Fruit fly (Drosophila melanogaster) whole organism, prepupa: Measurements from ENCODE around the gene CG2321.
A peak's percentile ranks its signal among the peaks of the same experiment; 100 is the strongest.

ENCODE experiments used
- Blimp-1 ChIP-seq: fragments of 200-800 bp; sonication (Bioruptor generic); optimal IDR thresholded peaks from 3 replicates; lab custom pipeline; 2017; ENCODE audit warnings: missing biosample characterization, missing genetic modification characterization, mild to moderate bottlenecking, moderate library complexity, missing genetic modification reagents
- CG10631 ChIP-seq: fragments of 200-800 bp; sonication (Bioruptor generic); optimal IDR thresholded peaks from 2 replicates; lab custom pipeline; 2016; ENCODE audit warnings: missing biosample characterization, missing genetic modification characterization
- CG10669 ChIP-seq: fragments of 200-800 bp; sonication (Bioruptor generic); optimal IDR thresholded peaks from 3 replicates; lab custom pipeline; 2018; ENCODE audit warnings: missing biosample characterization, mild to moderate bottlenecking, missing genetic modification characterization, moderate library complexity
- CG11294 ChIP-seq: fragments of 200-800 bp; sonication (Bioruptor generic); IDR thresholded peaks from 2 replicates; pipeline ENCODE4 v1.3.6; 2022; ENCODE audit warnings: missing biosample characterization, missing genetic modification characterization
- CG11762 ChIP-seq: fragments of 200-800 bp; sonication (Bioruptor generic); optimal IDR thresholded peaks from 3 replicates; lab custom pipeline; 2016; ENCODE audit warnings: missing biosample characterization, missing genetic modification characterization; ENCODE audit not compliant: insufficient read depth
- CG15336 ChIP-seq: fragments of 200-800 bp; sonication (Bioruptor generic); IDR thresholded peaks from 2 replicates; pipeline ENCODE4 v1.3.6; 2022; ENCODE audit warnings: missing biosample characterization, missing genetic modification characterization
- CG1621 ChIP-seq: fragments of 200-800 bp; sonication (Bioruptor generic); optimal IDR thresholded peaks from 3 replicates; lab custom pipeline; 2018; ENCODE audit warnings: missing biosample characterization, mild to moderate bottlenecking, missing genetic modification characterization
- CG16779 ChIP-seq: fragments of 200-800 bp; sonication (Bioruptor generic); optimal IDR thresholded peaks from 3 replicates; lab custom pipeline; 2017; ENCODE audit warnings: missing biosample characterization, mild to moderate bottlenecking, missing genetic modification characterization
- CG3032 ChIP-seq: fragments of 200-800 bp; optimal IDR thresholded peaks from 2 replicates; lab custom pipeline; 2019; ENCODE audit warnings: missing biosample characterization, mild to moderate bottlenecking, missing genetic modification characterization, moderate library complexity
- CG31627 ChIP-seq: fragments of 200-800 bp; sonication (Bioruptor generic); optimal IDR thresholded peaks from 3 replicates; lab custom pipeline; 2016; ENCODE audit warnings: missing biosample characterization, missing genetic modification characterization
- CG34406 ChIP-seq: fragments of 200-800 bp; sonication (Bioruptor generic); optimal IDR thresholded peaks from 3 replicates; lab custom pipeline; 2016; ENCODE audit warnings: missing biosample characterization, missing genetic modification characterization
- CG3919 ChIP-seq: fragments of 200-800 bp; sonication (Bioruptor generic); optimal IDR thresholded peaks from 3 replicates; lab custom pipeline; 2016; ENCODE audit warnings: missing biosample characterization, missing genetic modification characterization
- CG6163 ChIP-seq: fragments of 200-800 bp; sonication (Bioruptor generic); IDR thresholded peaks from 3 replicates; pipeline ENCODE4 v1.3.6; 2022; ENCODE audit warnings: missing biosample characterization, missing genetic modification characterization
- CG6792 ChIP-seq: fragments of 200-800 bp; sonication (Bioruptor generic); optimal IDR thresholded peaks from 3 replicates; lab custom pipeline; 2016; ENCODE audit warnings: missing biosample characterization, missing genetic modification characterization
- CG6808 ChIP-seq: fragments of 200-800 bp; sonication (Bioruptor generic); optimal IDR thresholded peaks from 3 replicates; lab custom pipeline; 2017; ENCODE audit warnings: missing biosample characterization, missing genetic modification characterization, mild to moderate bottlenecking, moderate library complexity, missing genetic modification reagents
- CG6854 ChIP-seq: fragments of 200-800 bp; sonication (Bioruptor generic); optimal IDR thresholded peaks from 2 replicates; lab custom pipeline; 2017; ENCODE audit warnings: missing biosample characterization, mild to moderate bottlenecking, missing genetic modification characterization
- CG7368 ChIP-seq: fragments of 200-800 bp; sonication (Bioruptor generic); optimal IDR thresholded peaks from 3 replicates; lab custom pipeline; 2016; ENCODE audit warnings: missing biosample characterization, missing genetic modification characterization
- CG8119 ChIP-seq: fragments of 200-800 bp; sonication (Bioruptor generic); IDR thresholded peaks from 3 replicates; pipeline ENCODE4 v1.3.6; 2022; ENCODE audit warnings: missing biosample characterization, missing genetic modification characterization
- CG8319 ChIP-seq: fragments of 200-800 bp; sonication (Bioruptor generic); optimal IDR thresholded peaks from 3 replicates; lab custom pipeline; 2016; ENCODE audit warnings: missing biosample characterization, missing genetic modification characterization
- CG8632 ChIP-seq: fragments of 200-800 bp; sonication (Bioruptor generic); optimal IDR thresholded peaks from 3 replicates; lab custom pipeline; 2016; ENCODE audit warnings: missing biosample characterization, missing genetic modification characterization
- CG9139 ChIP-seq: fragments of 200-800 bp; sonication (Bioruptor generic); optimal IDR thresholded peaks from 3 replicates; lab custom pipeline; 2017; ENCODE audit warnings: missing biosample characterization, mild to moderate bottlenecking, missing genetic modification characterization
- Eip75B ChIP-seq: fragments of 200-800 bp; sonication (Bioruptor generic); optimal IDR thresholded peaks from 3 replicates; lab custom pipeline; 2016; ENCODE audit warnings: missing biosample characterization, missing genetic modification characterization
- Eip78C ChIP-seq: fragments of 200-800 bp; sonication (Bioruptor generic); peaks from one replicate; lab custom pipeline; 2016; ENCODE audit warnings: missing biosample characterization, missing genetic modification characterization
- Ets96B ChIP-seq: fragments of 200-800 bp; optimal IDR thresholded peaks from 2 replicates; lab custom pipeline; 2019; ENCODE audit warnings: missing biosample characterization, mild to moderate bottlenecking, missing genetic modification characterization, moderate library complexity
- Gug ChIP-seq: fragments of 200-800 bp; sonication (Bioruptor generic); IDR thresholded peaks from 2 replicates; pipeline ENCODE4 v1.3.6; 2022; ENCODE audit warnings: missing biosample characterization, missing genetic modification characterization
- Hr38 ChIP-seq: sonication (Bioruptor generic); optimal IDR thresholded peaks from 2 replicates; lab custom pipeline; 2016; ENCODE audit warnings: missing biosample characterization, missing genetic modification characterization
- Hr4 ChIP-seq: fragments of 200-800 bp; sonication (Bioruptor generic); optimal IDR thresholded peaks from 3 replicates; lab custom pipeline; 2016; ENCODE audit warnings: missing biosample characterization, missing genetic modification characterization
- Lpt ChIP-seq: fragments of 200-800 bp; sonication (Bioruptor generic); optimal IDR thresholded peaks from 3 replicates; lab custom pipeline; 2016; ENCODE audit warnings: missing biosample characterization, missing genetic modification characterization
- Met ChIP-seq: fragments of 200-800 bp; sonication (Bioruptor generic); optimal IDR thresholded peaks from 3 replicates; lab custom pipeline; 2016; ENCODE audit warnings: missing biosample characterization, missing genetic modification characterization
- OdsH ChIP-seq: fragments of 200-800 bp; sonication (Bioruptor generic); optimal IDR thresholded peaks from 3 replicates; lab custom pipeline; 2016; ENCODE audit warnings: missing biosample characterization, missing genetic modification characterization
- Smox ChIP-seq: fragments of 200-800 bp; sonication (Bioruptor generic); optimal IDR thresholded peaks from 3 replicates; lab custom pipeline; 2016; ENCODE audit warnings: missing biosample characterization, missing genetic modification characterization
- Sox102F ChIP-seq: fragments of 200-800 bp; sonication (Bioruptor generic); optimal IDR thresholded peaks from 2 replicates; lab custom pipeline; 2016; ENCODE audit warnings: missing biosample characterization, mild to moderate bottlenecking, missing genetic modification characterization
- Sox14 ChIP-seq: fragments of 200-800 bp; sonication (Bioruptor generic); optimal IDR thresholded peaks from 3 replicates; lab custom pipeline; 2016; ENCODE audit warnings: missing biosample characterization, missing genetic modification characterization
- Sox15 ChIP-seq: fragments of 200-800 bp; sonication (Bioruptor generic); optimal IDR thresholded peaks from 3 replicates; lab custom pipeline; 2016; ENCODE audit warnings: missing biosample characterization, missing genetic modification characterization
- achi ChIP-seq: fragments of 200-800 bp; sonication (Bioruptor generic); optimal IDR thresholded peaks from 3 replicates; lab custom pipeline; 2016; ENCODE audit warnings: missing biosample characterization, missing genetic modification characterization
- acj6 ChIP-seq: fragments of 200-800 bp; sonication (Bioruptor generic); optimal IDR thresholded peaks from 3 replicates; lab custom pipeline; 2016; ENCODE audit warnings: missing biosample characterization, missing genetic modification characterization
- cyc ChIP-seq: fragments of 200-800 bp; sonication (Bioruptor generic); optimal IDR thresholded peaks from 3 replicates; lab custom pipeline; 2016; ENCODE audit warnings: missing biosample characterization, missing genetic modification characterization
- dac ChIP-seq: fragments of 200-800 bp; sonication (Bioruptor generic); optimal IDR thresholded peaks from 2 replicates; lab custom pipeline; 2017; ENCODE audit warnings: missing biosample characterization, mild to moderate bottlenecking, missing genetic modification characterization
- dsx ChIP-seq: fragments of 200-800 bp; optimal IDR thresholded peaks from 3 replicates; lab custom pipeline; 2019; ENCODE audit warnings: missing biosample characterization, mild to moderate bottlenecking, missing genetic modification characterization, moderate library complexity; ENCODE audit not compliant: poor library complexity, severe bottlenecking
- eg ChIP-seq: fragments of 200-800 bp; sonication (Bioruptor generic); IDR thresholded peaks from 3 replicates; pipeline ENCODE4 v1.3.6; 2022; ENCODE audit warnings: missing biosample characterization, missing genetic modification characterization
- esn ChIP-seq: fragments of 200-800 bp; sonication (Bioruptor generic); optimal IDR thresholded peaks from 2 replicates; lab custom pipeline; 2016; ENCODE audit warnings: missing biosample characterization, mild to moderate bottlenecking, missing genetic modification characterization, moderate library complexity
- fd85E ChIP-seq: fragments of 200-800 bp; sonication (Bioruptor generic); optimal IDR thresholded peaks from 3 replicates; lab custom pipeline; 2016; ENCODE audit warnings: missing biosample characterization, missing genetic modification characterization
- fkh ChIP-seq: fragments of 200-800 bp; sonication (Bioruptor generic); optimal IDR thresholded peaks from 3 replicates; lab custom pipeline; 2017; ENCODE audit warnings: missing biosample characterization, mild to moderate bottlenecking, missing genetic modification characterization, moderate library complexity
- salr ChIP-seq, 2 experiments: fragments of 200-800 bp; sonication (Bioruptor generic); optimal IDR thresholded peaks; 3 replicates each; lab custom pipeline; 2016 to 2018; ENCODE audit warnings: missing biosample characterization in 2 of 2, missing genetic modification characterization in 2 of 2, mild to moderate bottlenecking in 1 of 2
- ss ChIP-seq, 2 experiments: fragments of 200-800 bp; sonication (Bioruptor generic); optimal IDR thresholded peaks; 2 replicates in 1 of 2; 3 replicates in 1 of 2; lab custom pipeline; 2017 to 2018; ENCODE audit warnings: mild to moderate bottlenecking in 2 of 2, missing biosample characterization in 2 of 2, missing genetic modification characterization in 2 of 2, moderate library complexity in 1 of 2
- svp ChIP-seq: fragments of 200-800 bp; sonication (Bioruptor generic); peaks from one replicate; lab custom pipeline; 2016; ENCODE audit warnings: missing biosample characterization, missing genetic modification characterization
- topi ChIP-seq: fragments of 200-800 bp; sonication (Bioruptor generic); optimal IDR thresholded peaks from 3 replicates; lab custom pipeline; 2016; ENCODE audit warnings: missing biosample characterization, missing genetic modification characterization
- vri ChIP-seq: fragments of 200-800 bp; sonication (Bioruptor generic); optimal IDR thresholded peaks from 3 replicates; lab custom pipeline; 2016; ENCODE audit warnings: missing biosample characterization, mild to moderate bottlenecking, missing genetic modification characterization

CG2321 gene

dm6 chr3R:29466759-29467158, 22.3 kb downstream of the CG2321 start:
- TF ChIP-seq CG7368 (GFP tag; lab: Kevin White, UChicago) = no peak
- TF ChIP-seq fkh (GFP tag; lab: Kevin White, UChicago) = no peak
- no peak for TF ChIP-seq salr (GFP tag; optimal IDR thresholded peaks at IDR 0.05; lab: Kevin White, UChicago)
- no peak for TF ChIP-seq CG10669
- no peak for TF ChIP-seq vri (GFP tag; lab: Kevin White, UChicago)
- no peak for TF ChIP-seq CG8319 (GFP tag; lab: Kevin White, UChicago)
- no peak for TF ChIP-seq CG9139
- no peak for TF ChIP-seq CG6792 (GFP tag; lab: Kevin White, UChicago)
- no peak for TF ChIP-seq CG3032 (tag; lab: Kevin White, UChicago)
- no peak for TF ChIP-seq fd85E (GFP tag; lab: Kevin White, UChicago)
- no peak for TF ChIP-seq topi (GFP tag; lab: Kevin White, UChicago)
- TF ChIP-seq Sox14 = no peak
- no peak for TF ChIP-seq dac (GFP tag; lab: Kevin White, UChicago)
- TF ChIP-seq Smox (GFP tag; lab: Kevin White, UChicago) = no peak
- no peak for TF ChIP-seq acj6 (GFP tag; lab: Kevin White, UChicago)
- TF ChIP-seq dsx (GFP tag; lab: Kevin White, UChicago) = no peak
- TF ChIP-seq CG6808 (GFP tag; lab: Kevin White, UChicago) = no peak
- TF ChIP-seq achi (GFP tag; lab: Kevin White, UChicago) = no peak
- no peak for TF ChIP-seq Hr4 (GFP tag; lab: Kevin White, UChicago)
- no peak for TF ChIP-seq OdsH

- TF ChIP-seq CG3919 (GFP tag; lab: Kevin White, UChicago) (peak; percentile 36), CG11294 (GFP tag; lab: Robert Waterston, UW) (no peak), CG3032 (tag; lab: Kevin White, UChicago) (no peak), eg (GFP tag; lab: Robert Waterston, UW) (0 out of 3 replicates have a peak, but pooled peaks have one; percentile 32), CG10669 (no peak), CG34406 (GFP tag; lab: Kevin White, UChicago) (peak; percentile 1), CG1621 (tag; lab: Kevin White, UChicago) (no peak), CG6163 (peak; percentile 45; the same call in 2 of the 3 replicates), cyc (GFP tag; lab: Kevin White, UChicago) (peak; percentile 7), Eip78C (GFP tag; lab: Kevin White, UChicago) (peak; percentile 52), CG15336 (0 out of 2 replicates have a peak, but pooled peaks have one; percentile 23), Sox14 (peak; percentile 21), Gug (GFP tag; lab: Robert Waterston, UW) (no peak), OdsH (peak; percentile 17), CG8632 (GFP tag; lab: Kevin White, UChicago) (peak; percentile 2), Eip75B (GFP tag; lab: Kevin White, UChicago) (no peak), Ets96B (tag; lab: Kevin White, UChicago) (no peak), CG11762 (GFP tag; lab: Kevin White, UChicago) (no peak), dsx (GFP tag; lab: Kevin White, UChicago) (no peak), Sox102F (GFP tag; lab: Kevin White, UChicago) (no peak), CG6792 (GFP tag; lab: Kevin White, UChicago) (peak; percentile 33), CG16779 (tag; lab: Kevin White, UChicago) (no peak), topi (GFP tag; lab: Kevin White, UChicago) (no peak), salr (GFP tag; optimal IDR thresholded peaks at IDR 0.05; lab: Kevin White, UChicago) (peak in 1 of 2 experiments; percentile 11), vri (GFP tag; lab: Kevin White, UChicago) (no peak), CG7368 (GFP tag; lab: Kevin White, UChicago) (peak; percentile 23), CG6854 (no peak), CG31627 (GFP tag; lab: Kevin White, UChicago) (peak; percentile 35), CG10631 (GFP tag; lab: Kevin White, UChicago) (peak; percentile 23), Met (peak; percentile 4), Lpt (GFP tag; lab: Kevin White, UChicago) (no peak), ss (GFP tag; optimal IDR thresholded peaks at IDR 0.05; lab: Kevin White, UChicago) (no peak), CG8119 (GFP tag; lab: Robert Waterston, UW) (no peak), svp (peak; percentile 44), fkh (GFP tag; lab: Kevin White, UChicago) (no peak), CG9139 (no peak), Hr38 (GFP tag; lab: Kevin White, UChicago) (no peak), Sox15 (GFP tag; lab: Kevin White, UChicago) (no peak), Blimp-1 (no peak), esn (no peak), acj6 (GFP tag; lab: Kevin White, UChicago) (peak; percentile 10)
Measured at dm6 chr3R:29461846-29462245, 27.2 kb downstream of the CG2321 start.
